Fruit fly (Drosophila melanogaster) whole organism, embryonic: ENCODE measurements around the gene TwdlP.

Experiments
- CG12071 ChIP-seq: fragments of 200-800 bp; sonication (Bioruptor generic); optimal IDR thresholded peaks from 3 replicates; lab custom pipeline; 2018; ENCODE audit warnings: missing biosample characterization, mild to moderate bottlenecking, missing genetic modification characterization
- CG2120 ChIP-seq: fragments of 200-800 bp; sonication (Bioruptor generic); optimal IDR thresholded peaks from 3 replicates; lab custom pipeline; 2016; ENCODE audit warnings: missing biosample characterization, missing genetic modification characterization
- MBD-R2 ChIP-seq: fragments of 200-800 bp; sonication (Bioruptor generic); IDR thresholded peaks from 2 replicates; pipeline ENCODE4 v1.3.6; 2022; ENCODE audit warnings: missing biosample characterization, missing genetic modification characterization
- Oaz ChIP-seq: fragments of 200-800 bp; sonication (Bioruptor generic); IDR thresholded peaks from 2 replicates; pipeline ENCODE4 v1.3.6; 2022; ENCODE audit warnings: missing biosample characterization, missing genetic modification characterization
- Usf ChIP-seq: fragments of 200-800 bp; sonication (Bioruptor generic); optimal IDR thresholded peaks from 2 replicates; lab custom pipeline; 2017; ENCODE audit warnings: missing genotype, missing biosample characterization, missing genetic modification characterization
- da ChIP-seq: fragments of 200-800 bp; sonication (Bioruptor generic); optimal IDR thresholded peaks from 2 replicates; lab custom pipeline; 2016; ENCODE audit warnings: missing biosample characterization, missing genetic modification characterization
- ems ChIP-seq: fragments of 200-800 bp; sonication (Bioruptor generic); optimal IDR thresholded peaks from 3 replicates; lab custom pipeline; 2016; ENCODE audit warnings: missing biosample characterization, missing genetic modification characterization
- hbn ChIP-seq: fragments of 200-800 bp; sonication (Bioruptor generic); IDR thresholded peaks from 2 replicates; pipeline ENCODE4 v1.3.6; 2022; ENCODE audit warnings: missing biosample characterization, missing genetic modification characterization; ENCODE audit not compliant: partially characterized antibody
- unc-4 ChIP-seq: fragments of 200-800 bp; sonication (Bioruptor generic); IDR thresholded peaks from 2 replicates; pipeline ENCODE4 v1.3.6; 2022; ENCODE audit warnings: missing biosample characterization, missing genetic modification characterization; ENCODE audit not compliant: partially characterized antibody

- no peak for TF ChIP-seq Usf (GFP tag; lab: Kevin White, UChicago)
- TF ChIP-seq CG12071 (GFP tag; lab: Kevin White, UChicago), result no peak
- TF ChIP-seq MBD-R2 (GFP tag; lab: Robert Waterston, UW), result no peak
- no peak for TF ChIP-seq ems (GFP tag; lab: Kevin White, UChicago)
- no peak for TF ChIP-seq da (GFP tag; lab: Kevin White, UChicago)
- no peak for TF ChIP-seq unc-4
- TF ChIP-seq hbn (GFP tag; lab: Robert Waterston, UW), result no peak
- no peak for TF ChIP-seq CG2120
- TF ChIP-seq Oaz (GFP tag; lab: Robert Waterston, UW), result no peak
Measured at dm6 chr3R:26631334-26631919, 10.3 kb upstream of the TwdlP start, which contains the start of gene TwdlN.
